Fruit fly (Drosophila melanogaster) whole organism, adult: ENCODE data around the gene Nepl9.

Experiments used
- CG11617 ChIP-seq: fragments of 200-800 bp; sonication (Bioruptor generic); optimal IDR thresholded peaks from 2 replicates; lab custom pipeline; 2017; ENCODE audit warnings: mild to moderate bottlenecking, missing biosample characterization, missing genetic modification reagents, missing genetic modification characterization
- CG12768 ChIP-seq: fragments of 200-800 bp; sonication (Bioruptor generic); optimal IDR thresholded peaks from 2 replicates; lab custom pipeline; 2017; ENCODE audit warnings: missing biosample characterization, missing genetic modification characterization, mild to moderate bottlenecking, moderate library complexity, missing genetic modification reagents
- CG14711 ChIP-seq: fragments of 200-800 bp; sonication (Bioruptor generic); optimal IDR thresholded peaks from 2 replicates; lab custom pipeline; 2018; ENCODE audit warnings: missing biosample characterization, mild to moderate bottlenecking, missing genetic modification characterization, moderate library complexity
- CG1620 ChIP-seq: fragments of 200-800 bp; sonication (Bioruptor generic); optimal IDR thresholded peaks from 2 replicates; lab custom pipeline; 2016; ENCODE audit warnings: missing biosample characterization, missing genetic modification characterization
- CG33017 ChIP-seq: fragments of 200-800 bp; sonication (Bioruptor generic); optimal IDR thresholded peaks from 2 replicates; lab custom pipeline; 2018; ENCODE audit warnings: missing biosample characterization, mild to moderate bottlenecking, missing genetic modification characterization, moderate library complexity
- CG5204 ChIP-seq: fragments of 200-800 bp; sonication (Bioruptor generic); optimal IDR thresholded peaks from 2 replicates; lab custom pipeline; 2016; ENCODE audit warnings: missing biosample characterization, missing genetic modification characterization
- CG7045 ChIP-seq: fragments of 200-800 bp; sonication (Bioruptor generic); optimal IDR thresholded peaks from 2 replicates; lab custom pipeline; 2017; ENCODE audit warnings: missing biosample characterization, mild to moderate bottlenecking, missing genetic modification characterization
- CG7101 ChIP-seq: fragments of 200-800 bp; sonication (Bioruptor generic); optimal IDR thresholded peaks from 2 replicates; lab custom pipeline; 2018; ENCODE audit warnings: missing biosample characterization, mild to moderate bottlenecking, missing genetic modification characterization, moderate library complexity
- Crg-1 ChIP-seq: fragments of 200-800 bp; sonication (Bioruptor generic); optimal IDR thresholded peaks from 2 replicates; lab custom pipeline; 2016; ENCODE audit warnings: missing biosample characterization, missing genetic modification characterization
- Hr96 ChIP-seq: fragments of 200-800 bp; sonication (Bioruptor generic); optimal IDR thresholded peaks from 2 replicates; lab custom pipeline; 2016; ENCODE audit warnings: missing biosample characterization, missing genetic modification characterization
- Mnt ChIP-seq: fragments of 200-800 bp; sonication (Bioruptor generic); optimal IDR thresholded peaks from 2 replicates; lab custom pipeline; 2016; ENCODE audit warnings: missing biosample characterization, mild to moderate bottlenecking, missing genetic modification characterization
- bab1 ChIP-seq: fragments of 200-800 bp; sonication (Bioruptor generic); optimal IDR thresholded peaks from 3 replicates; lab custom pipeline; 2019; ENCODE audit warnings: missing biosample characterization, mild to moderate bottlenecking, missing genetic modification characterization, moderate library complexity
- cic ChIP-seq: fragments of 200-800 bp; sonication (Bioruptor generic); optimal IDR thresholded peaks from 2 replicates; lab custom pipeline; 2017; ENCODE audit warnings: missing biosample characterization, mild to moderate bottlenecking, missing genetic modification characterization, moderate library complexity
- cnc ChIP-seq, 2 experiments: fragments of >200 bp; optimal IDR thresholded peaks; 2 replicates each; lab custom pipeline; 2017
- kay ChIP-seq: fragments of 200-800 bp; sonication (Bioruptor generic); peaks from one replicate; lab custom pipeline; 2016; ENCODE audit warnings: missing biosample characterization, missing genetic modification characterization, borderline replicate concordance
- ovo ChIP-seq: fragments of 200-800 bp; sonication (Bioruptor generic); optimal IDR thresholded peaks from 2 replicates; lab custom pipeline; 2016; ENCODE audit warnings: missing biosample characterization, missing genetic modification characterization
- pad ChIP-seq: fragments of 200-800 bp; sonication (Bioruptor generic); optimal IDR thresholded peaks from 3 replicates; lab custom pipeline; 2017; ENCODE audit warnings: missing biosample characterization, missing genetic modification characterization, mild to moderate bottlenecking, moderate library complexity, missing genetic modification reagents
- tj ChIP-seq: fragments of 200-800 bp; sonication (Bioruptor generic); optimal IDR thresholded peaks from 3 replicates; lab custom pipeline; 2017; ENCODE audit warnings: missing biosample characterization, mild to moderate bottlenecking, missing genetic modification characterization, moderate library complexity
- toe ChIP-seq: fragments of 200-800 bp; sonication (Bioruptor generic); optimal IDR thresholded peaks from 2 replicates; lab custom pipeline; 2016; ENCODE audit warnings: missing biosample characterization, missing genetic modification characterization

Nepl9 gene

dm6 chr2L:16850442-16850841 lies 13.4 kb upstream of the Nepl9 start:
- TF ChIP-seq tj (GFP tag; lab: Kevin White, UChicago) (no peak), cnc (optimal IDR thresholded peaks at IDR 0.05; lab: Kevin White, UChicago) (peak in 1 of 2 experiments; percentile 81)

dm6 chr2L:16848670-16849069 lies 11.6 kb upstream of the Nepl9 start, which contains the start of gene CG13284:
Gene CG13284, minus strand, starts transcription at chr2L:16848716.
- TF ChIP-seq CG5204 (GFP tag; lab: Kevin White, UChicago) (no peak), tj (GFP tag; lab: Kevin White, UChicago) (no peak), CG12768 (GFP tag; lab: Kevin White, UChicago) (peak; percentile 15), CG7101 (tag; lab: Kevin White, UChicago) (no peak)

DNA sequence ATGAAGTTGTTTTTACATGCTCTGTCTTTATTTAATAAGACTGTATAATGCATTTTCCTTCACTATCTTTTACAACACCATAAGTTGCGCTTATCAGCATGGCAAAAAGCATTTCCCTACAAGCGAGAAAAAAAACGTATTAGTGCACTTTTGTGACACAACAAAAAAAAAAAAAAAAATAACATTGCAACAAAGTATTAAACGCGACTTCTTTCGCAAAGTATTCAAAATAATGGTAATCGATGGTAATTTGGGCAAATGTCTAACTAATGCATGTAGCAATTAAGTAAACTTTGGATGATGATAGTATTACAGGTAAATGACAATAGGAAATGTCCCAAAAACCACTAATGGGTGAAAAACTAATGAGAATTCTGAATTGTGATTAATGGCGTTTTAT lies 10.9 kb upstream of the Nepl9 start:
- TF ChIP-seq toe (GFP tag; lab: Kevin White, UChicago) (no peak), CG14711 (tag; lab: Kevin White, UChicago) (no peak), pad (no peak), cic (no peak), CG12768 (GFP tag; lab: Kevin White, UChicago) (no peak), kay (GFP tag; lab: Kevin White, UChicago) (peak; percentile 87), cnc (optimal IDR thresholded peaks at IDR 0.05; lab: Kevin White, UChicago) (no peak), Crg-1 (GFP tag; lab: Kevin White, UChicago) (no peak)

DNA sequence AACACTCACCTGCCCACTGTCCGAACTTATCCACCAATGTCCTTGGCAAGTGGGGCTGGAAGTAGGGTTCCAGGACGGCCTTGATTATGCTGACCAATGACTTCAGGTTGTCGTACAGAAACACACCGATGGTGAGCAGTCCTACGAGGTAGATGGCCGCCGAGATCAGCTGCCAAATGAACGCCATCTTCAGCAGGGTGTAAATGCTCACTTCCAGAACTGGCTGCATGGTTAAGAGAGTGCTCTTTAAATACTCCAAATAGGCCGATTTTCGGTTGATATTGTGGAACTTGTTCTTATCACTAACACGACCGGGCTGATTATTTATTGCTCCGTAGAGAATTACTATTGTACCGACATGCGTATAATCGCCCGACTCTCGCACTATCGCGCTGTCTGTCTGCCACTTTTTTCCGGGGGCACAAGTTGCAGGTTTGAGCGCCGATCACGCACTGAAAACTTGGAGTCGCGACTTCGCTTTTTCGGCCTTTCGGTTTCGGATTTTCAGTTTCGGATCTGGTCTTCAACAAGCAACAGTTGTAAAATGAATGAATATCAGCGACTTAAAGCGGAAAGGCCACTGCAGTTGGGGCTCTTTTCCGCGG lies 9.8 kb upstream of the Nepl9 start:
- TF ChIP-seq pad (no peak), ovo (GFP tag; lab: Kevin White, UChicago) (no peak), CG1620 (no peak), CG7101 (tag; lab: Kevin White, UChicago) (no peak), Mnt (GFP tag; lab: Kevin White, UChicago) (no peak), CG7045 (no peak), CG14711 (tag; lab: Kevin White, UChicago) (no peak), tj (GFP tag; lab: Kevin White, UChicago) (no peak), cnc (optimal IDR thresholded peaks at IDR 0.05; lab: Kevin White, UChicago) (no peak), CG12768 (GFP tag; lab: Kevin White, UChicago) (no peak), Hr96 (GFP tag; lab: Kevin White, UChicago) (no peak), Crg-1 (GFP tag; lab: Kevin White, UChicago) (no peak), CG11617 (GFP tag; lab: Kevin White, UChicago) (no peak)

DNA sequence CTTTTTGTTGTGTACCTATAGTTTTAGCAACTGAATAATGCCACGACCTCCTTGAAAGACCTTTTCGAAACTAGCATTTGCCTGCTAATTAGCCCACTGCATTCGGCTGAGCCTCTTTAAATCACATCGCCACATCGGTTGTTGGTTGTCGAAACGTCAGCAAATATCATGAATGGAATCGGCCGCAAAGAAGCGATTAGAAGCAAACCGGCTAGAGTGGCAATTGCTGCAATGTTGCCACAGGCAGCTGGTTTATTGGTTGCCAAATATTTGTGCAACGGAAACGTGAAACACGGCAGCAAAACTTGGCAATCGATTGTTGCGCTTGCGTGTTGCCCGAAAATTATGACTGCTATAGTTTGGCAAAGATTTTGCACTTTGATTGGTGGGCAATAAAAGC lies 8.1 kb upstream of the Nepl9 start:
- TF ChIP-seq cic = no peak

- peak; percentile 53 for TF ChIP-seq kay (GFP tag; lab: Kevin White, UChicago)
- no peak for TF ChIP-seq CG11617 (GFP tag; lab: Kevin White, UChicago)
Measured at dm6 chr2L:16843336-16843735, 6.3 kb upstream of the Nepl9 start.

- TF ChIP-seq pad = no peak
- TF ChIP-seq ovo (GFP tag; lab: Kevin White, UChicago) = no peak
- TF ChIP-seq tj (GFP tag; lab: Kevin White, UChicago) = no peak
- TF ChIP-seq CG1620 = no peak
- TF ChIP-seq kay (GFP tag; lab: Kevin White, UChicago) = no peak
- TF ChIP-seq cnc (optimal IDR thresholded peaks at IDR 0.05; lab: Kevin White, UChicago) = no peak
- no peak for TF ChIP-seq bab1 (GFP tag; lab: Kevin White, UChicago)
Measured at dm6 chr2L:16842505-16842904, 5.4 kb upstream of the Nepl9 start.

- no peak for TF ChIP-seq cnc (optimal IDR thresholded peaks at IDR 0.05; lab: Kevin White, UChicago)
- TF ChIP-seq Crg-1 (GFP tag; lab: Kevin White, UChicago) = no peak
- no peak for TF ChIP-seq CG14711 (tag; lab: Kevin White, UChicago)
- TF ChIP-seq Mnt (GFP tag; lab: Kevin White, UChicago) = no peak
- TF ChIP-seq cic = no peak
- no peak for TF ChIP-seq ovo (GFP tag; lab: Kevin White, UChicago)
- TF ChIP-seq CG1620 = no peak
- TF ChIP-seq CG5204 (GFP tag; lab: Kevin White, UChicago) = no peak
- no peak for TF ChIP-seq toe (GFP tag; lab: Kevin White, UChicago)
- TF ChIP-seq pad = no peak
- no peak for TF ChIP-seq CG33017 (tag; lab: Kevin White, UChicago)
- TF ChIP-seq kay (GFP tag; lab: Kevin White, UChicago) = no peak
- no peak for TF ChIP-seq CG12768 (GFP tag; lab: Kevin White, UChicago)
Measured at dm6 chr2L:16839665-16840064, 2.6 kb upstream of the Nepl9 start.
